Worm (Caenorhabditis elegans): ENCODE results near the gene mca-1.

DNA sequence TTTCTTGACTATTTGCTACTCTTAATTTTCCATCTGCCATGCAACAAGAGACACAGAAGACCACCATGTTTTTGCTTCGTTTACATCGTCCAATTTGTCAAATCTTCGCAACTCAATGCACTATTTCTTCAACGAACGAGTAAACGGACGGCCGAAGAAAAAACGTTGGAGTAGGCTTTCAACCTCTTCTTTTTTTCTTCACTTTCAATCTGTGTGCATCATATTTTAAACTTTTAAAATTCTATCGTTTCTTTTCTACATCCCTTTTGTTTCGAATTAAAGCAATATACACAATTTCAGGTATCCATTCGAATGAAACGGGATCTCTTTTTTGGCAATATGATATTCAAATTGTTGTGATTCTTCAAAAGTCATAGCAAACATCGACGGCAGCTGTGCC is 23.0 kb upstream of the mca-1 start, which contains the start of gene acc-1:
- TF ChIP-seq tra-4 (tag; optimal IDR thresholded peaks at IDR 0.05) (no peak), tbx-37 (GFP tag; conservative IDR thresholded peaks at IDR 0.05) (no peak), flt-1 (GFP tag; IDR thresholded peaks at IDR 0.05) (no peak), B0310.2 (tag; optimal IDR thresholded peaks at IDR 0.05) (no peak), ceh-13 (GFP tag; optimal IDR thresholded peaks at IDR 0.05) (no peak), hmg-4 (GFP tag; optimal IDR thresholded peaks at IDR 0.05) (no peak), tbx-11 (GFP tag; IDR thresholded peaks at IDR 0.05) (no peak), ama-1 (optimal IDR thresholded peaks at IDR 0.05) (no peak), aly-1 (tag; optimal IDR thresholded peaks at IDR 0.05) (no peak), hmbx-1 (tag; optimal IDR thresholded peaks at IDR 0.05) (no peak), hnd-1 (tag; optimal IDR thresholded peaks at IDR 0.05) (no peak), sea-1 (GFP tag; conservative IDR thresholded peaks at IDR 0.05) (no peak)

Data from whole organism, early embryonic.